Fruit fly (Drosophila melanogaster) whole organism, embryonic: Measurements from ENCODE around the gene Prosalpha6.

Experiments used
- CG10209 ChIP-seq: fragments of 200-800 bp; sonication (Bioruptor generic); optimal IDR thresholded peaks from 3 replicates; lab custom pipeline; 2017; ENCODE audit warnings: missing biosample characterization, mild to moderate bottlenecking, missing genetic modification characterization, missing genetic modification reagents
- CG10366 ChIP-seq: fragments of 200-800 bp; sonication (Bioruptor generic); IDR thresholded peaks from 2 replicates; pipeline ENCODE4 v1.3.6; 2022; ENCODE audit warnings: missing biosample characterization, missing genetic modification characterization
- CG11093 ChIP-seq: fragments of 200-800 bp; sonication (Bioruptor generic); IDR thresholded peaks from 3 replicates; pipeline ENCODE4 v1.3.6; 2022; ENCODE audit warnings: missing biosample characterization, missing genetic modification characterization
- CG11695 ChIP-seq: fragments of 200-800 bp; sonication (Bioruptor generic); IDR thresholded peaks from 3 replicates; pipeline ENCODE4 v1.3.6; 2022; ENCODE audit warnings: missing biosample characterization, missing genetic modification characterization
- CG12391 ChIP-seq: fragments of 200-800 bp; sonication (Bioruptor generic); optimal IDR thresholded peaks from 3 replicates; lab custom pipeline; 2018; ENCODE audit warnings: missing biosample characterization, mild to moderate bottlenecking, missing genetic modification characterization, moderate library complexity
- CG15479 ChIP-seq: fragments of 200-800 bp; sonication (Bioruptor generic); optimal IDR thresholded peaks from 3 replicates; lab custom pipeline; 2019; ENCODE audit warnings: missing biosample characterization, mild to moderate bottlenecking, missing genetic modification characterization, moderate library complexity
- CG15514 ChIP-seq: fragments of 200-800 bp; sonication (Bioruptor generic); optimal IDR thresholded peaks from 3 replicates; lab custom pipeline; 2017; ENCODE audit warnings: missing biosample characterization, missing genetic modification characterization, mild to moderate bottlenecking, moderate library complexity, missing genetic modification reagents
- CG16863 ChIP-seq: fragments of 200-800 bp; sonication (Bioruptor generic); optimal IDR thresholded peaks from 3 replicates; lab custom pipeline; 2016; ENCODE audit warnings: missing biosample characterization, missing genetic modification characterization
- CG17186 ChIP-seq: fragments of 200-800 bp; sonication (Bioruptor generic); optimal IDR thresholded peaks from 3 replicates; lab custom pipeline; 2017; ENCODE audit warnings: missing biosample characterization, missing genetic modification reagents, missing genetic modification characterization
- CG1792 ChIP-seq: fragments of 200-800 bp; sonication (Bioruptor generic); optimal IDR thresholded peaks from 2 replicates; lab custom pipeline; 2016; ENCODE audit warnings: missing biosample characterization, missing genetic modification characterization
- CG2129 ChIP-seq: fragments of 200-800 bp; sonication (Bioruptor generic); IDR thresholded peaks from 2 replicates; pipeline ENCODE4 v1.3.6; 2022; ENCODE audit warnings: missing biosample characterization, missing genetic modification characterization; ENCODE audit not compliant: partially characterized antibody
- CG2875 ChIP-seq: fragments of 200-800 bp; sonication (Bioruptor generic); optimal IDR thresholded peaks from 2 replicates; lab custom pipeline; 2017; ENCODE audit warnings: missing biosample characterization, mild to moderate bottlenecking, missing genetic modification characterization, missing genetic modification reagents
- CG3065 ChIP-seq: fragments of 200-800 bp; sonication (Bioruptor generic); optimal IDR thresholded peaks from 2 replicates; lab custom pipeline; 2016; ENCODE audit warnings: missing biosample characterization, missing genetic modification characterization
- CG34376 ChIP-seq: fragments of 200-800 bp; sonication (Bioruptor generic); optimal IDR thresholded peaks from 2 replicates; lab custom pipeline; 2018; ENCODE audit warnings: missing biosample characterization, mild to moderate bottlenecking, missing genetic modification characterization
- CG4282 ChIP-seq: fragments of 200-800 bp; sonication (Bioruptor generic); optimal IDR thresholded peaks from 2 replicates; lab custom pipeline; 2016; ENCODE audit warnings: missing biosample characterization, missing genetic modification characterization
- CG4820 ChIP-seq: fragments of 200-800 bp; sonication (Bioruptor generic); optimal IDR thresholded peaks from 3 replicates; lab custom pipeline; 2016; ENCODE audit warnings: missing biosample characterization, missing genetic modification characterization
- CG7987 ChIP-seq: fragments of 200-800 bp; sonication (Bioruptor generic); optimal IDR thresholded peaks from 2 replicates; lab custom pipeline; 2018; ENCODE audit warnings: missing biosample characterization, mild to moderate bottlenecking, missing genetic modification characterization, moderate library complexity
- CG8765 ChIP-seq: fragments of 200-800 bp; sonication (Bioruptor generic); IDR thresholded peaks from 2 replicates; pipeline ENCODE4 v1.3.6; 2022; ENCODE audit warnings: missing biosample characterization, missing genetic modification characterization
- CG9609 ChIP-seq: fragments of 200-800 bp; sonication (Bioruptor generic); optimal IDR thresholded peaks from 3 replicates; lab custom pipeline; 2016; ENCODE audit warnings: missing biosample characterization, missing genetic modification characterization
- Dek ChIP-seq: fragments of 200-800 bp; sonication (Bioruptor generic); optimal IDR thresholded peaks from 3 replicates; lab custom pipeline; 2019; ENCODE audit warnings: missing biosample characterization, mild to moderate bottlenecking, missing genetic modification characterization, moderate library complexity
- Dip3 ChIP-seq: fragments of 200-800 bp; sonication (Bioruptor generic); optimal IDR thresholded peaks from 3 replicates; lab custom pipeline; 2016; ENCODE audit warnings: missing biosample characterization, missing genetic modification characterization
- Elba2 ChIP-seq: fragments of 200-800 bp; sonication (Bioruptor generic); optimal IDR thresholded peaks from 3 replicates; lab custom pipeline; 2016; ENCODE audit warnings: missing biosample characterization, missing genetic modification characterization
- HLHmδ ChIP-seq: fragments of 200-800 bp; sonication (Bioruptor generic); optimal IDR thresholded peaks from 2 replicates; lab custom pipeline; 2018; ENCODE audit warnings: missing biosample characterization, mild to moderate bottlenecking, missing genetic modification characterization, moderate library complexity
- Lhr ChIP-seq: fragments of 200-800 bp; sonication (Bioruptor generic); optimal IDR thresholded peaks from 3 replicates; lab custom pipeline; 2017; ENCODE audit warnings: mild to moderate bottlenecking, missing biosample characterization, missing genetic modification reagents, missing genetic modification characterization
- Mrtf ChIP-seq: fragments of 200-800 bp; sonication (Bioruptor generic); IDR thresholded peaks from 3 replicates; pipeline ENCODE4 v1.3.6; 2022; ENCODE audit warnings: missing biosample characterization, missing genetic modification characterization
- NC2α ChIP-seq: fragments of 200-800 bp; sonication (Bioruptor generic); optimal IDR thresholded peaks from 2 replicates; lab custom pipeline; 2016; ENCODE audit warnings: missing biosample characterization, missing genetic modification characterization
- Scr ChIP-seq: fragments of 200-800 bp; sonication (Bioruptor generic); IDR thresholded peaks from 2 replicates; pipeline ENCODE4 v1.3.6; 2022; ENCODE audit warnings: missing biosample characterization, missing genetic modification characterization; ENCODE audit not compliant: partially characterized antibody
- Tbp ChIP-seq: fragments of >200 bp; optimal IDR thresholded peaks from 2 replicates; lab custom pipeline; 2018; ENCODE audit warnings: missing biosample characterization, missing genetic modification characterization
- Vsx1 ChIP-seq: fragments of 200-800 bp; sonication (Bioruptor generic); optimal IDR thresholded peaks from 2 replicates; lab custom pipeline; 2017; ENCODE audit warnings: missing biosample characterization, mild to moderate bottlenecking, missing genetic modification characterization, missing genetic modification reagents
- YL-1 ChIP-seq: fragments of 200-800 bp; sonication (Bioruptor generic); optimal IDR thresholded peaks from 3 replicates; lab custom pipeline; 2017; ENCODE audit warnings: missing biosample characterization, mild to moderate bottlenecking, missing genetic modification characterization
- ab ChIP-seq: fragments of 200-800 bp; sonication (Bioruptor generic); optimal IDR thresholded peaks from 2 replicates; lab custom pipeline; 2016; ENCODE audit warnings: missing biosample characterization, missing genetic modification characterization
- ac ChIP-seq: fragments of 200-800 bp; sonication (Bioruptor generic); optimal IDR thresholded peaks from 3 replicates; lab custom pipeline; 2017; ENCODE audit warnings: missing biosample characterization, mild to moderate bottlenecking, missing genetic modification characterization
- al ChIP-seq: fragments of 200-800 bp; sonication (Bioruptor generic); IDR thresholded peaks from 2 replicates; pipeline ENCODE4 v1.3.6; 2022; ENCODE audit warnings: missing biosample characterization, missing genetic modification characterization
- bcd ChIP-seq: fragments of 200-800 bp; sonication (Bioruptor generic); optimal IDR thresholded peaks from 2 replicates; lab custom pipeline; 2017; ENCODE audit warnings: missing biosample characterization, mild to moderate bottlenecking, missing genetic modification characterization
- cad ChIP-seq: fragments of >200 bp; optimal IDR thresholded peaks from 2 replicates; lab custom pipeline; 2017; ENCODE audit warnings: missing biosample characterization, missing genetic modification characterization
- cg ChIP-seq: fragments of 200-800 bp; sonication (Bioruptor generic); optimal IDR thresholded peaks from 3 replicates; lab custom pipeline; 2019; ENCODE audit warnings: missing biosample characterization, mild to moderate bottlenecking, missing genetic modification characterization, moderate library complexity
- chn ChIP-seq: fragments of 200-800 bp; sonication (Bioruptor generic); optimal IDR thresholded peaks from 2 replicates; lab custom pipeline; 2016; ENCODE audit warnings: missing biosample characterization, missing genetic modification characterization
- dati ChIP-seq: fragments of 200-800 bp; sonication (Bioruptor generic); IDR thresholded peaks from 2 replicates; pipeline ENCODE4 v1.3.6; 2022; ENCODE audit warnings: missing biosample characterization, missing genetic modification characterization
- exex ChIP-seq: fragments of 200-800 bp; sonication (Bioruptor generic); optimal IDR thresholded peaks from 4 replicates; lab custom pipeline; 2018; ENCODE audit warnings: missing biosample characterization, mild to moderate bottlenecking, missing genetic modification characterization, moderate library complexity
- gcm ChIP-seq: fragments of 200-800 bp; sonication (Bioruptor generic); optimal IDR thresholded peaks from 2 replicates; lab custom pipeline; 2019; ENCODE audit warnings: missing biosample characterization, mild to moderate bottlenecking, missing genetic modification characterization, moderate library complexity
- gt ChIP-seq: fragments of 200-800 bp; sonication (Bioruptor generic); IDR thresholded peaks from 2 replicates; pipeline ENCODE4 v1.3.6; 2022; ENCODE audit warnings: missing biosample characterization, missing genetic modification characterization
- lmd ChIP-seq: fragments of 200-800 bp; sonication (Bioruptor generic); IDR thresholded peaks from 2 replicates; pipeline ENCODE4 v1.3.6; 2022; ENCODE audit warnings: missing biosample characterization, missing genetic modification characterization
- pita ChIP-seq: fragments of 200-800 bp; sonication (Bioruptor generic); optimal IDR thresholded peaks from 2 replicates; lab custom pipeline; 2017; ENCODE audit warnings: missing biosample characterization, mild to moderate bottlenecking, missing genetic modification characterization
- so ChIP-seq: fragments of 200-800 bp; sonication (Bioruptor generic); IDR thresholded peaks from 3 replicates; pipeline ENCODE4 v1.3.6; 2022; ENCODE audit warnings: missing biosample characterization, missing genetic modification characterization
- ssp ChIP-seq: fragments of 200-800 bp; sonication (Bioruptor generic); IDR thresholded peaks from 2 replicates; pipeline ENCODE4 v1.3.6; 2022; ENCODE audit warnings: missing biosample characterization, missing genetic modification characterization
- stwl ChIP-seq: fragments of 200-800 bp; sonication (Bioruptor generic); optimal IDR thresholded peaks from 3 replicates; lab custom pipeline; 2018; ENCODE audit warnings: missing biosample characterization, mild to moderate bottlenecking, missing genetic modification characterization, moderate library complexity
- tll ChIP-seq, 2 experiments: fragments of 200-800 bp in 1 of 2; fragments of >200 bp in 1 of 2; sonication (Bioruptor generic) in 1 of 2; optimal IDR thresholded peaks; 2 replicates each; lab custom pipeline; 2017 to 2019; ENCODE audit warnings: missing biosample characterization in 2 of 2, missing genetic modification characterization in 2 of 2, mild to moderate bottlenecking in 1 of 2, moderate library complexity in 1 of 2
- trem ChIP-seq: fragments of 200-800 bp; optimal IDR thresholded peaks from 3 replicates; lab custom pipeline; 2019; ENCODE audit warnings: missing biosample characterization, mild to moderate bottlenecking, missing genetic modification characterization, moderate library complexity
- twi ChIP-seq: fragments of 200-800 bp; optimal IDR thresholded peaks from 2 replicates; lab custom pipeline; 2019; ENCODE audit warnings: missing biosample characterization, mild to moderate bottlenecking, missing genetic modification characterization, moderate library complexity
- usp ChIP-seq: fragments of >200 bp; optimal IDR thresholded peaks from 2 replicates; lab custom pipeline; 2017; ENCODE audit warnings: missing biosample characterization, missing genetic modification characterization

The Prosalpha6 gene

DNA sequence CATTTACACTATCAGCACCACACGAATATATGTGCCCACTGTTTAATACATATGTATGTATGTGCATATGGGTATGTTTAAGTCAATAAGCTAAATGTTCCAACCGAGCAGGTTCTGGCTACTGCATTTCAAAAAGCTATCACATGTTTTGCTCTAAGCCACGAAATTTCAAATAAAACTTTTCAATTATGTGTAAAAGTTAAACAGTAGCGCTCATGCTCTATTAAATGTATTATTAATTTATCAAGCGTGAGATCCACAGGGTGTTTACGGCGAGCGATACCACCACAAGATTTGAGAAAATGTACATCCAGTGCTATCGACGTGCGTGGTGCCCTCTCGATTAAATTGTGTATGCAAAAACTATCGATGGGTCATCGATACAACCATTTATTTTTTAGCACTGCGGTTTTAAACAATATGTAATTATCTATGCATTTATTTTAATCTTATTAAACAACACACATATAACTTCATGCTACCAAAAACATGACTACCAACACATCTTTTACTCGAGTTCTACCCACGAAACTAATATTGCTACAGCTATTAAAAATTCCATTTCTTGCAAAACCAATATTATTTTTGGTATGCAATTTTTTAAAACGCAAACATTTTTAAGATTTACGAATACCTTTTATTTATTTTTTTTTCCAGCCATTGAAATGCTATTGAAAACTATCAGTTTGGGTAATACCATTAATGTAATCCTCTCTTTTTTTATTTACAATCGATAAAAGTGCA lies 39.8 kb downstream of the Prosalpha6 start, which contains the start of gene Pten (continued):
- TF ChIP-seq gt (GFP tag; lab: Robert Waterston, UW): no peak
- no peak for TF ChIP-seq ac (GFP tag; lab: Kevin White, UChicago)
- no peak for TF ChIP-seq Mrtf
- peak; percentile 75 for TF ChIP-seq CG12391
- TF ChIP-seq ssp (GFP tag; lab: Robert Waterston, UW): peak; percentile 81
- peak; percentile 7 for TF ChIP-seq CG3065
- peak; percentile 60 for TF ChIP-seq stwl (tag; lab: Kevin White, UChicago)
- peak; percentile 60 for TF ChIP-seq CG16863 (GFP tag; lab: Kevin White, UChicago)
- TF ChIP-seq cad (GFP tag; lab: Kevin White, UChicago): peak; percentile 74
- no peak for TF ChIP-seq CG15514
- no peak for TF ChIP-seq exex (tag; lab: Kevin White, UChicago)
- TF ChIP-seq CG17186 (GFP tag; lab: Kevin White, UChicago): peak; percentile 44
- no peak for TF ChIP-seq gcm (GFP tag; lab: Kevin White, UChicago)
- peak; percentile 73 for TF ChIP-seq CG2129 (GFP tag; lab: Robert Waterston, UW)
- no peak for TF ChIP-seq ab (GFP tag; lab: Kevin White, UChicago)
- TF ChIP-seq CG11695 (GFP tag; lab: Robert Waterston, UW): peak; percentile 73; the same call in 1 of the 3 replicates
- no peak for TF ChIP-seq CG4282 (GFP tag; lab: Kevin White, UChicago)
- TF ChIP-seq twi (tag; lab: Kevin White, UChicago): no peak
- TF ChIP-seq usp (GFP tag; lab: Kevin White, UChicago): no peak
- no peak for TF ChIP-seq HLHmδ (GFP tag; lab: Kevin White, UChicago)
- TF ChIP-seq pita (GFP tag; lab: Kevin White, UChicago): no peak
- TF ChIP-seq Dip3 (GFP tag; lab: Kevin White, UChicago): peak; percentile 58
- no peak for TF ChIP-seq bcd (GFP tag; lab: Kevin White, UChicago)
- TF ChIP-seq CG7987: no peak
- no peak; the same call in 2 of the 3 replicates for TF ChIP-seq CG11093 (GFP tag; lab: Robert Waterston, UW)
- TF ChIP-seq trem: peak; percentile 61
- peak; percentile 89 for TF ChIP-seq Scr (GFP tag; lab: Robert Waterston, UW)
- TF ChIP-seq chn: peak; percentile 73
- no peak for TF ChIP-seq so
- TF ChIP-seq CG9609 (GFP tag; lab: Kevin White, UChicago): peak; percentile 16
- no peak for TF ChIP-seq CG2875 (GFP tag; lab: Kevin White, UChicago)
- peak; percentile 12 for TF ChIP-seq Elba2 (GFP tag; lab: Kevin White, UChicago)
- peak; percentile 58 for TF ChIP-seq CG1792 (GFP tag; lab: Kevin White, UChicago)
- TF ChIP-seq lmd (GFP tag; lab: Robert Waterston, UW): no peak
- no peak for TF ChIP-seq CG15479 (GFP tag; lab: Kevin White, UChicago)
- TF ChIP-seq Vsx1 (GFP tag; lab: Kevin White, UChicago): no peak
- peak; percentile 76 for TF ChIP-seq CG4820
- TF ChIP-seq Tbp: no peak
- peak; percentile 31 for TF ChIP-seq NC2α (GFP tag; lab: Kevin White, UChicago)
- peak; percentile 39 for TF ChIP-seq Lhr
- peak; percentile 79 for TF ChIP-seq YL-1 (GFP tag; lab: Kevin White, UChicago)
- TF ChIP-seq Dek (tag; lab: Kevin White, UChicago): no peak
- TF ChIP-seq tll (GFP tag; optimal IDR thresholded peaks at IDR 0.05; lab: Kevin White, UChicago): peak in 1 of 2 experiments; percentile 52
- no peak; the same call in 1 of the 2 replicates for TF ChIP-seq al (GFP tag; lab: Robert Waterston, UW)
- TF ChIP-seq CG34376 (GFP tag; lab: Kevin White, UChicago): peak; percentile 35
- TF ChIP-seq CG10366 (GFP tag; lab: Robert Waterston, UW): peak; percentile 54
- peak; percentile 56 for TF ChIP-seq cg (GFP tag; lab: Kevin White, UChicago)
- TF ChIP-seq dati (GFP tag; lab: Robert Waterston, UW): no peak
- TF ChIP-seq CG10209 (GFP tag; lab: Kevin White, UChicago): no peak
- TF ChIP-seq CG8765: no peak
